Fruit fly (Drosophila melanogaster) whole organism, prepupa: Measurements from ENCODE around the gene CG14053.

Source experiments
- Blimp-1 ChIP-seq: fragments of 200-800 bp; sonication (Bioruptor generic); optimal IDR thresholded peaks from 3 replicates; lab custom pipeline; 2017; ENCODE audit warnings: missing biosample characterization, missing genetic modification characterization, mild to moderate bottlenecking, moderate library complexity, missing genetic modification reagents
- CG1621 ChIP-seq: fragments of 200-800 bp; sonication (Bioruptor generic); optimal IDR thresholded peaks from 3 replicates; lab custom pipeline; 2018; ENCODE audit warnings: missing biosample characterization, mild to moderate bottlenecking, missing genetic modification characterization
- CG7368 ChIP-seq: fragments of 200-800 bp; sonication (Bioruptor generic); optimal IDR thresholded peaks from 3 replicates; lab custom pipeline; 2016; ENCODE audit warnings: missing biosample characterization, missing genetic modification characterization
- CG8632 ChIP-seq: fragments of 200-800 bp; sonication (Bioruptor generic); optimal IDR thresholded peaks from 3 replicates; lab custom pipeline; 2016; ENCODE audit warnings: missing biosample characterization, missing genetic modification characterization
- Ets21C ChIP-seq: fragments of 200-800 bp; sonication (Bioruptor generic); optimal IDR thresholded peaks from 3 replicates; lab custom pipeline; 2016; ENCODE audit warnings: missing biosample characterization, missing genetic modification characterization
- Ets96B ChIP-seq: fragments of 200-800 bp; optimal IDR thresholded peaks from 2 replicates; lab custom pipeline; 2019; ENCODE audit warnings: missing biosample characterization, mild to moderate bottlenecking, missing genetic modification characterization, moderate library complexity
- Hr39 ChIP-seq: fragments of 200-800 bp; sonication (Bioruptor generic); optimal IDR thresholded peaks from 2 replicates; lab custom pipeline; 2016; ENCODE audit warnings: missing biosample characterization, missing genetic modification characterization
- cyc ChIP-seq: fragments of 200-800 bp; sonication (Bioruptor generic); optimal IDR thresholded peaks from 3 replicates; lab custom pipeline; 2016; ENCODE audit warnings: missing biosample characterization, missing genetic modification characterization
- fd59A ChIP-seq: fragments of 200-800 bp; sonication (Bioruptor generic); optimal IDR thresholded peaks from 2 replicates; lab custom pipeline; 2017; ENCODE audit warnings: missing biosample characterization, mild to moderate bottlenecking, missing genetic modification characterization, missing genetic modification reagents

dm6 chrX:2213759-2214406 is 20.2 kb upstream of the CG14053 start, which contains the start of gene SmydA-8:
- TF ChIP-seq CG1621 (tag; lab: Kevin White, UChicago) (no peak), CG8632 (GFP tag; lab: Kevin White, UChicago) (no peak), Hr39 (GFP tag; lab: Kevin White, UChicago) (no peak), cyc (no peak), CG7368 (GFP tag; lab: Kevin White, UChicago) (no peak), Blimp-1 (GFP tag; lab: Kevin White, UChicago) (no peak), Ets21C (GFP tag; lab: Kevin White, UChicago) (no peak), Ets96B (tag; lab: Kevin White, UChicago) (no peak), fd59A (GFP tag; lab: Kevin White, UChicago) (no peak)
